Worm (Caenorhabditis elegans): ENCODE measurements around the gene C30H6.12.

C30H6.12 gene

DNA sequence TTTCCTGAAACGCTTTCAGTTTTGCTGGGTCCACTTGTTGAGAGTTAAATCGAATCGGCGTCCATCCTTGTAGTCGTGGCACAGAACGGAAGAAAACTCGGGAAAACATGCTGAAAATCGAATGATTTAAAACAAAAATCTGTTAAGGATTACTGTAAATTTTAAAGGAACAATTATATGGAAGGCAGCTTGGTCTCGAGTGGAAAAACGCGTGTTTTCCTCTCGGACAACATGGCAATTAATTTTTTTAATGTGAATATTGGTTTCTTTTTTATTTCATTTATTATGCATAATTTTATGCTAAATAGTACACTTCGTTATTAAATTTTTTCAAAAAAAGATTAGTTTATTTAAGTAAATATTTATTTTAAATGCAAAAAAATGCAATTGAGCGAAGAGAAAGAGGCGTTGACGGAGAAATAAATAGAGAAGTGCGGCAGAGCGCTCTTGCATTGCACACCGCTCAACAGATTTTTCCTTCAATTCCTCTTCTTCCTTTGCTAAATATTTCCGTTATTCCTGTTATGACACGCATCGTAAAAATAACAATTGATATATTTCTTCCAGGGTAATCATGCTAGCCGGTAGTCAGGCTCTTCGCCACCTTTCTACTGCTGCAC, 3.0 kb upstream of the C30H6.12 start, which contains the start of the genes C30H6.9 and dlat-2:
Gene C30H6.9 (minus strand): TSS at position 110 of the 620 bp plus-strand sequence.
Gene dlat-2 (plus strand): TSS at position 566 of the 620 bp plus-strand sequence.
- no peak for TF ChIP-seq unc-62 (GFP tag; optimal IDR thresholded peaks at IDR 0.05)

DNA sequence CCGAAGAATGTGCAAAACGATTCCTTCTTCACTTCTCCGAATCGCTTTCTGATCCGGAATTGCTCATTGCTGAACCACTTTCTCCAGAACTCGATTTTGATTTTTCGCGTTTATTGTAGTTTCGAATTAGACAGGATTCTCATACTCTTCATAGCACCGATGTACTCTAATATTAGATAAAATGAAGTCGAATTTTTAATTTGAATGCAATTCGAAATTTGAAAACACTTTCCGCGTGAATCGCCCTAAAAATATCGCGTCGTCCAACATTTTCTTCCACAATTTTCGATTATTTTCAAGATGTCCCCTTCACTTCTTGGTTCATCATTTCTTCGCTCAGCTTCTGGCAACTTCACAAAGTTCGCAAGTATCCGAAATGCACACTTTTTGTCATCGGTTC, 1.1 kb upstream of the C30H6.12 start, which contains the start of gene C30H6.8:
Gene C30H6.8 (plus strand): TSS at position 301 of the 400 bp plus-strand sequence.
- TF ChIP-seq unc-62 (GFP tag; optimal IDR thresholded peaks at IDR 0.05), result no peak

- TF ChIP-seq unc-62 (GFP tag; optimal IDR thresholded peaks at IDR 0.05), result no peak
Measured at ce11 chrIV:17387442-17387967, 4.4 kb downstream of the C30H6.12 start, which contains the start of gene T02D1.8. T02D1.8 (minus strand) TSS chrIV:17387492.

DNA sequence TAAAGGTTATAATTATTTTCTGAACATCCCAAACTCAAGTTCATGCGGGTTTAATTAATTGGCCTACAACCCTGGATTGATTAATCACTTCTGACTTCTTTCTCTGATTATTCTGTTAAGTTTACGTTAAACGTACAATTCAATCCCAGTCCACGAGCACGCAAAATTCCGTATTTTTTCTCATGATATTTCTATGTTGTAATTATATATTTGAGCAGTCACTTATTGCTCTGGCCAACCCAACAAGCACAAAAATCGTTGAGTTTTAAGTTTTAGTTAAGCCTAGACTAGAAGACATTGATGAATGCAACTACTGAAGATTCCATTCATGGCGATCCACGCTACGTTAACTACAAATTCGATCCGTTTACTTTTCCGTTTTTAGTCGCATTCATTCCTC, 12.8 kb downstream of the C30H6.12 start, which contains the start of gene sru-15:
Gene sru-15 (plus strand): TSS at position 301 of the 400 bp plus-strand sequence.
- no peak for TF ChIP-seq unc-62 (GFP tag; optimal IDR thresholded peaks at IDR 0.05)

DNA sequence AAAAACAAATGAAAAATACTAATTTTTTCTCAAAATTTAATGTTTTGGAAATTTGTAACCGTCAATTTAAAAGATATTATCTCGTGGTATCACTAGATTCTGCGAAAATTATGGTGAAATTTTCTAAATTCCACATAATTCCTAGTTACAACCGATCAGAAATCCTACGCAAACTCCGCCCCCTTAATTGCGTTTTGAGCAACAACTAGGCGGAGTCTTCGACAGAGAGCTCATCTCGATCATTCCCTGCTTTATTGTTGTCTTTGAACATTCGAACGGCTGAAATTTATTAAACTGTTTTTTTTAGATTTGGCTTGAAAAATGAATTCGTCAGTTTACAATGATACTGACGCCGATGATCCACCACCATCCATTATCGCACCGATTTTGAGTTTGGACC, 16.3 kb downstream of the C30H6.12 start, which contains the start of gene T02D1.4:
Gene T02D1.4 (plus strand): TSS at position 301 of the 400 bp plus-strand sequence.
- TF ChIP-seq unc-62 (GFP tag; optimal IDR thresholded peaks at IDR 0.05), result no peak

DNA sequence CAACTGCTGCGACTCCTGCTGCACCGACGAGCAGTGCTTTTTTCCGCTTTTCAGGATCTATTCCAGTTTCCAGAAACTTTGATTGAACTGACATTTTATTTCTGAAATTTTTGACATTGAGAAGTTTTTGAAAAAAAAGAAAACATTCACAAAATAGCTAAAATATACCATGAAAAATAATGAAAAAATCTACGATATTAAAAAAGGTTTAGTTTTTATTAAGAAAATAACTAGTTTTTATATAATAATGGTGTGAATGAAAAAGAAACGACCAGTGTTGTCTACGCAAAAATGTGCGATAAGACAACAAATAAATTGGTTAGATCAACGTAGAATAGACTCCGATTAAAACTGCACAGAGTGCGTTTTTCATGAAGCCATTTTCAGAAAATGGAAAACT, 22.4 kb downstream of the C30H6.12 start, which contains the start of gene pmp-4:
Gene pmp-4 (minus strand): TSS at position 101 of the 400 bp plus-strand sequence.
- TF ChIP-seq unc-62 (GFP tag; optimal IDR thresholded peaks at IDR 0.05), result no peak

ce11 chrIV:17406119-17406518, 23.0 kb downstream of the C30H6.12 start:
- no peak for TF ChIP-seq unc-62 (GFP tag; optimal IDR thresholded peaks at IDR 0.05)

- no peak for TF ChIP-seq unc-62 (GFP tag; optimal IDR thresholded peaks at IDR 0.05)
Measured at ce11 chrIV:17407025-17407424, 23.9 kb downstream of the C30H6.12 start, which contains the start of gene T02D1.7. T02D1.7 (minus strand) TSS chrIV:17407125.

DNA sequence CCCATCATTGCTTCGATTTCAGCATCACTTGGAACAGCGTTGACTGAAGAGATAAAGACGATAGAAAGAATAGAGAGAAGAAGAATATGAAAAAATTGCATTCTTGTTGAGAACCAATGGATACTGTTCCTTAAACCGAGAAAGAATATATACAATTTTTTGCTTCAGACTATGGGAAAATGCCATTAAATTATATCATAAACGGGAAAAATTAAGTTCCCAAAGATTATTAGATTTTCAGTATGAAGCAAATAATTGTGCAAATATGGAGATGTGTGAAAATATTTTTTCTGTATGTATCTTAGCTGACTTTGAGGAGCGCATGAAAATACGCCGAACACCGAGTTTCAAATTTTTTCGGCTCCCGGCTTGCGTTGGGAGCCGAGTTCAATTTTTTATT, 24.3 kb downstream of the C30H6.12 start, which contains the start of gene T02D1.9:
Gene T02D1.9 (minus strand): TSS at position 101 of the 400 bp plus-strand sequence.
- no peak for TF ChIP-seq unc-62 (GFP tag; optimal IDR thresholded peaks at IDR 0.05)

DNA sequence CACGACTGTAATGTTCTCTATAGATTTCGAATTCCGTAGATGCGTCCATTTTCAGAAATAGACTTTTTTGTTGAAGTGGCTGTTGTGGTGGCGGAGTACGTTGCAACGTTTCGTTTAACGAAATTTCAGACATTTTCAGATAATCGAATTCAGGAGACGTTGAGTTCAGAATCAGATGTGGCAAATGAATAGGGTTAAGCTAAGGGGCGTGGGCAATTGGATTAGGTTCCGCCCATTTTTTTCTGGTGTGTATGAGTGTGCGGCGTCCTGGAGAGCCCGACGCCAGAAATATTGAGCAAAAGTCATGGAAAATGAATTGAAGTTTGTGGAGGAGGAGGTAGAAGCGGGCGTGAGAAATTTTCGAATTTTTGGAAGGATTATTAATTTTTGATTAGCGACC, 30.2 kb downstream of the C30H6.12 start:
- TF ChIP-seq unc-62 (GFP tag; optimal IDR thresholded peaks at IDR 0.05), result no peak

DNA sequence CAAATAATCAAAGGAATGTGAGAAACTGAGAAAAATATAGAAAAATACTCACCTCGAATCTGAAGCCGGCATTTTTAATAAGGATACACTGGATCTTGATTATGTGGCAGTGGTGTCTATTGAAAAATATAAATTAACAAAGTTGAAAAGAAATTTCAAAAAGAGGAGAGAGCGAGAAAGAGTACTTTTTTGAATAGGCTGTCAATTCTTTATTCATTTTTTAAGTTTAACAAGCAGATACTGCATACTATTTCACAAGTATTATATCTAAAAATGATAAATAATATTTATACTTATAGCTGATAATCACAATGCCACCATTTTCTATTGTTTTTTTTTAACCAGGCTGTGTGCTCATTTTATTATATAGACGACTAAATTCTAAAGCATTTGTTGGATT, 34.6 kb downstream of the C30H6.12 start, which contains the start of gene npr-26:
Gene npr-26 (minus strand): TSS at position 101 of the 400 bp plus-strand sequence.
- TF ChIP-seq unc-62 (GFP tag; optimal IDR thresholded peaks at IDR 0.05), result no peak

ce11 chrIV:17426970-17427369, 43.8 kb downstream of the C30H6.12 start:
- TF ChIP-seq unc-62 (GFP tag; optimal IDR thresholded peaks at IDR 0.05), result no peak

- no peak for TF ChIP-seq unc-62 (GFP tag; optimal IDR thresholded peaks at IDR 0.05)
Measured at ce11 chrIV:17427423-17427822, 44.3 kb downstream of the C30H6.12 start, which contains the start of gene C06A12.3. C06A12.3 (plus strand) TSS chrIV:17427723.

ce11 chrIV:17431287-17431686, 48.1 kb downstream of the C30H6.12 start, which contains the start of gene lact-6:
lact-6 (minus strand) TSS chrIV:17431387.
- no peak for TF ChIP-seq unc-62 (GFP tag; optimal IDR thresholded peaks at IDR 0.05)

- no peak for TF ChIP-seq unc-62 (GFP tag; optimal IDR thresholded peaks at IDR 0.05)
Measured at ce11 chrIV:17432223-17432826, 49.2 kb downstream of the C30H6.12 start.

DNA sequence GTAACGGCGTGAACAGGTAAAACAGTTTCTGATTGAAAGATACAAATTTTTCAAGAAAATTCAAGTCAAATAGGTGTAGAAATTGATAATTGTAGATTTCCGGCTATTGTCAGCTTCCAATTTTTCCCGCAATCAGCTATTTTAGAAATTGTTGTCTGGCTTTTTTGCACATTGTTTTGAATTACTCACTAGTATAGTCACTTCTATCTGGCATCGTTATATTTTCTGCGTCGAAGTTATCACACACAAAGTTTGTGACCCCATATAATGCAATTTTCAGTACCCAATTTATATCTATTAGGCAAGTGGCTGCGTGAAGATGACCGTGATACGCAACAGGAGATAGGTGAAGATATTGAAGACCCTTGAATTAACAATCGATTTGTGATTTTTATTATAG, 52.1 kb downstream of the C30H6.12 start:
- no peak for TF ChIP-seq unc-62 (GFP tag; optimal IDR thresholded peaks at IDR 0.05)
